Fruit fly (Drosophila melanogaster): Measurements from ENCODE around the gene Alp11.
A peak's percentile ranks its signal among the peaks of the same experiment; 100 is the strongest.

Gene Alp11

dm6 chrX:15594230-15594857, 6.8 kb downstream of the Alp11 start:
- TF ChIP-seq CG9705 (GFP tag; optimal IDR thresholded peaks at IDR 0.05) (no peak), sv (GFP tag; optimal IDR thresholded peaks at IDR 0.05) (no peak), psq (GFP tag; optimal IDR thresholded peaks at IDR 0.05) (no peak), CG32264 (GFP tag; optimal IDR thresholded peaks at IDR 0.05) (no peak), brk (GFP tag; optimal IDR thresholded peaks at IDR 0.05) (peak; percentile 28), Hnf4 (GFP tag; optimal IDR thresholded peaks at IDR 0.05) (peak; percentile 32), rgr (GFP tag; optimal IDR thresholded peaks at IDR 0.05) (peak; percentile 19), Myc (optimal IDR thresholded peaks at IDR 0.05) (peak; percentile 68), OdsH (GFP tag; optimal IDR thresholded peaks at IDR 0.05) (no peak), h (GFP tag; optimal IDR thresholded peaks at IDR 0.05) (peak; percentile 13), N (GFP tag; optimal IDR thresholded peaks at IDR 0.05) (no peak), foxo (GFP tag; optimal IDR thresholded peaks at IDR 0.05) (peak in 1 of 2 experiments; percentile 20), HLH106 (tag; optimal IDR thresholded peaks at IDR 0.05) (peak; percentile 27), br (GFP tag; optimal IDR thresholded peaks at IDR 0.05) (no peak)

dm6 chrX:15599697-15600096, 12.2 kb downstream of the Alp11 start:
- peak; percentile 24 for TF ChIP-seq h (GFP tag; optimal IDR thresholded peaks at IDR 0.05)
- TF ChIP-seq ey (GFP tag; optimal IDR thresholded peaks at IDR 0.05) = peak; percentile 7
- no peak for TF ChIP-seq Jra (GFP tag; optimal IDR thresholded peaks at IDR 0.05)
- no peak for TF ChIP-seq rgr (GFP tag; optimal IDR thresholded peaks at IDR 0.05)
- TF ChIP-seq Vsx2 (GFP tag; optimal IDR thresholded peaks at IDR 0.05; ENCODE audit: partially characterized antibody) = no peak
- TF ChIP-seq OdsH (GFP tag; optimal IDR thresholded peaks at IDR 0.05) = no peak
- TF ChIP-seq fru (GFP tag; optimal IDR thresholded peaks at IDR 0.05) = peak; percentile 4
- TF ChIP-seq br (GFP tag; optimal IDR thresholded peaks at IDR 0.05) = no peak
- TF ChIP-seq Myc (optimal IDR thresholded peaks at IDR 0.05) = no peak
- TF ChIP-seq Mio (GFP tag; optimal IDR thresholded peaks at IDR 0.05) = no peak
- TF ChIP-seq Sp1 (GFP tag; optimal IDR thresholded peaks at IDR 0.05) = no peak
- TF ChIP-seq dsf (GFP tag; optimal IDR thresholded peaks at IDR 0.05; ENCODE audit: borderline replicate concordance) = no peak
- TF ChIP-seq HLH106 (tag; optimal IDR thresholded peaks at IDR 0.05) = peak; percentile 36
- TF ChIP-seq CrebA (GFP tag; optimal IDR thresholded peaks at IDR 0.05; ENCODE audit: borderline replicate concordance) = no peak
- TF ChIP-seq N (GFP tag; optimal IDR thresholded peaks at IDR 0.05) = no peak
- TF ChIP-seq foxo (GFP tag; optimal IDR thresholded peaks at IDR 0.05) = peak in 1 of 2 experiments; percentile 22
- TF ChIP-seq sv (GFP tag; optimal IDR thresholded peaks at IDR 0.05) = no peak
- TF ChIP-seq sage (GFP tag; optimal IDR thresholded peaks at IDR 0.05) = no peak
- no peak for TF ChIP-seq Abd-B (GFP tag; optimal IDR thresholded peaks at IDR 0.05)
- no peak for TF ChIP-seq Rel (GFP tag; optimal IDR thresholded peaks at IDR 0.05)
- TF ChIP-seq Rel (tag; optimal IDR thresholded peaks at IDR 0.05) = no peak
- no peak for TF ChIP-seq GATAd (GFP tag; optimal IDR thresholded peaks at IDR 0.05)

dm6 chrX:15601285-15601684, 13.8 kb downstream of the Alp11 start:
- TF ChIP-seq h (GFP tag; optimal IDR thresholded peaks at IDR 0.05) (no peak), HLH106 (tag; optimal IDR thresholded peaks at IDR 0.05) (no peak), Hnf4 (GFP tag; optimal IDR thresholded peaks at IDR 0.05) (no peak), fru (GFP tag; optimal IDR thresholded peaks at IDR 0.05) (no peak), dsf (GFP tag; optimal IDR thresholded peaks at IDR 0.05; ENCODE audit: borderline replicate concordance) (no peak), GATAd (GFP tag; optimal IDR thresholded peaks at IDR 0.05) (no peak), dmrt93B (GFP tag; optimal IDR thresholded peaks at IDR 0.05) (no peak), Jra (GFP tag; optimal IDR thresholded peaks at IDR 0.05) (no peak), rgr (GFP tag; optimal IDR thresholded peaks at IDR 0.05) (no peak), Myc (optimal IDR thresholded peaks at IDR 0.05) (no peak)

dm6 chrX:15602438-15602837, 14.9 kb downstream of the Alp11 start:
- TF ChIP-seq Sp1 (GFP tag; optimal IDR thresholded peaks at IDR 0.05) = no peak
- TF ChIP-seq h (GFP tag; optimal IDR thresholded peaks at IDR 0.05) = peak; percentile 17
- TF ChIP-seq Dfd (GFP tag; optimal IDR thresholded peaks at IDR 0.05) = no peak
- peak; percentile 18 for TF ChIP-seq rgr (GFP tag; optimal IDR thresholded peaks at IDR 0.05)
- no peak for TF ChIP-seq br (GFP tag; optimal IDR thresholded peaks at IDR 0.05)
- TF ChIP-seq dmrt93B (GFP tag; optimal IDR thresholded peaks at IDR 0.05) = no peak
- TF ChIP-seq HLH106 (tag; optimal IDR thresholded peaks at IDR 0.05) = no peak

- TF ChIP-seq N (GFP tag; optimal IDR thresholded peaks at IDR 0.05) (no peak), psq (GFP tag; optimal IDR thresholded peaks at IDR 0.05) (peak; percentile 71), HLH106 (tag; optimal IDR thresholded peaks at IDR 0.05) (no peak), Vsx2 (GFP tag; optimal IDR thresholded peaks at IDR 0.05; ENCODE audit: partially characterized antibody) (peak; percentile 29), sv (GFP tag; optimal IDR thresholded peaks at IDR 0.05) (no peak), fru (GFP tag; optimal IDR thresholded peaks at IDR 0.05) (peak; percentile 26), woc (GFP tag; optimal IDR thresholded peaks at IDR 0.05) (peak; percentile 18), Hr83 (GFP tag; optimal IDR thresholded peaks at IDR 0.05; ENCODE audit: poor library complexity, severe bottlenecking) (no peak), Mio (GFP tag; optimal IDR thresholded peaks at IDR 0.05) (no peak)
Measured at dm6 chrX:15608751-15609345, 21.3 kb downstream of the Alp11 start.

Data from whole organism, wandering third instar larva.